Fruit fly (Drosophila melanogaster): Measurements from ENCODE around the gene wts.

wts gene

DNA sequence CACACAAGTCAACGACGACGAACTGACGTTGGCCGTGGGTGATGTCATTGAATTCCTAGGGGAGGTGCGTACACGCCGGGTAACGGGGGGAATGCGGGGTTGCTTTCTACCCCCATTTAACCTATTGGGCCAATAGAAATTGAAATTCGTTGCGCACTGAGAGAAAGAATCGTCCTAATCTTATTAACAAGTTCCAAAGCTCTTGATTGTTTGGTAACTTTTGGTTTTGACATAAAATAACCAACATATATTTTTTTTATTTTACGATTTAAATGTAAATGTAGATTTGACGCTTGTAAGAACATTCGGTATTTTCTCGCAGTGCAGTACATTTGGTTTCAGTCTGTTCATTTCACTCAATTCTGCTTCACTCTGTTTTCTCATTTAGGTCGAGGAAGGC is 10.8 kb upstream of the wts start (continued):
- TF ChIP-seq CG1529 (GFP tag; optimal IDR thresholded peaks at IDR 0.05) (peak; percentile 84), CG10979 (tag; optimal IDR thresholded peaks at IDR 0.05) (peak; percentile 92), Doc3 (GFP tag; IDR thresholded peaks at IDR 0.05; ENCODE audit: partially characterized antibody) (no peak), CG11456 (GFP tag; IDR thresholded peaks at IDR 0.05) (peak; percentile 57; the same call in 2 of the 3 replicates), CG13296 (GFP tag; optimal IDR thresholded peaks at IDR 0.05) (peak; percentile 71), scrt (GFP tag; optimal IDR thresholded peaks at IDR 0.05) (peak; percentile 69), dysf (GFP tag; IDR thresholded peaks at IDR 0.05) (peak; percentile 81), maf-S (GFP tag; optimal IDR thresholded peaks at IDR 0.05) (peak; percentile 62), Atf6 (GFP tag; IDR thresholded peaks at IDR 0.05) (peak; percentile 84), ap (GFP tag; IDR thresholded peaks at IDR 0.05) (peak; percentile 79), CG9932 (GFP tag; IDR thresholded peaks at IDR 0.05) (peak; percentile 68), slp2 (GFP tag; optimal IDR thresholded peaks at IDR 0.05) (peak; percentile 74), CG8924 (tag; optimal IDR thresholded peaks at IDR 0.05) (peak; percentile 80), CG8281 (tag; optimal IDR thresholded peaks at IDR 0.05) (peak; percentile 67), fd96Cb (tag; optimal IDR thresholded peaks at IDR 0.05) (peak; percentile 85), ewg (GFP tag; optimal IDR thresholded peaks at IDR 0.05) (peak; percentile 76), pum (GFP tag; optimal IDR thresholded peaks at IDR 0.05) (peak; percentile 71), C15 (GFP tag; IDR thresholded peaks at IDR 0.05) (peak; percentile 63; the same call in 2 of the 3 replicates), Hmr (GFP tag; optimal IDR thresholded peaks at IDR 0.05) (peak; percentile 84), CG2129 (GFP tag; IDR thresholded peaks at IDR 0.05; ENCODE audit: partially characterized antibody) (no peak), al (GFP tag; IDR thresholded peaks at IDR 0.05) (peak; percentile 5; the same call in 1 of the 2 replicates), CG11560 (tag; IDR thresholded peaks at IDR 0.05) (no peak), CG12942 (GFP tag; optimal IDR thresholded peaks at IDR 0.05) (peak; percentile 63), lov (optimal IDR thresholded peaks at IDR 0.05) (no peak), lov (GFP tag; IDR thresholded peaks at IDR 0.05) (peak; percentile 65; the same call in 1 of the 3 replicates), rib (GFP tag; IDR thresholded peaks at IDR 0.05) (no peak; the same call in 1 of the 2 replicates), CG13424 (tag; optimal IDR thresholded peaks at IDR 0.05) (peak; percentile 90), trem (tag; optimal IDR thresholded peaks at IDR 0.05) (peak; percentile 81), H15 (GFP tag; IDR thresholded peaks at IDR 0.05) (peak; percentile 74; the same call in 2 of the 3 replicates), CG6813 (GFP tag; optimal IDR thresholded peaks at IDR 0.05) (peak; percentile 85), CG7745 (tag; optimal IDR thresholded peaks at IDR 0.05) (peak; percentile 56), vvl (GFP tag; IDR thresholded peaks at IDR 0.05) (peak; percentile 91), Mrtf (GFP tag; IDR thresholded peaks at IDR 0.05) (peak; percentile 58; the same call in 1 of the 3 replicates), fd102C (GFP tag; optimal IDR thresholded peaks at IDR 0.05) (no peak), D (optimal IDR thresholded peaks at IDR 0.05) (no peak), D (GFP tag; optimal IDR thresholded peaks at IDR 0.05) (peak; percentile 85), gfzf (GFP tag; optimal IDR thresholded peaks at IDR 0.05) (no peak), ranshi (GFP tag; IDR thresholded peaks at IDR 0.05) (peak; percentile 54; the same call in 1 of the 2 replicates), lilli (GFP tag; optimal IDR thresholded peaks at IDR 0.05) (peak; percentile 89), Ssrp (tag; optimal IDR thresholded peaks at IDR 0.05) (peak; percentile 88), usp (GFP tag; optimal IDR thresholded peaks at IDR 0.05) (no peak), salm (tag; optimal IDR thresholded peaks at IDR 0.05) (peak; percentile 75), knrl (GFP tag; IDR thresholded peaks at IDR 0.05; ENCODE audit: partially characterized antibody) (no peak), CG18262 (tag; optimal IDR thresholded peaks at IDR 0.05) (peak; percentile 86), Nf-YC (tag; optimal IDR thresholded peaks at IDR 0.05) (peak; percentile 79), exex (tag; optimal IDR thresholded peaks at IDR 0.05) (peak; percentile 47), so (GFP tag; IDR thresholded peaks at IDR 0.05) (peak; percentile 86; the same call in 2 of the 3 replicates), Fer2 (tag; optimal IDR thresholded peaks at IDR 0.05) (peak; percentile 37), Taf1 (GFP tag; IDR thresholded peaks at IDR 0.05) (peak; percentile 31; the same call in 1 of the 2 replicates), Ets65A (GFP tag) (peak; percentile 93), CG2202 (tag; optimal IDR thresholded peaks at IDR 0.05) (peak; percentile 84)

Measured in whole organism, embryonic.